Fruit fly (Drosophila melanogaster) whole organism, embryonic: ENCODE data around the gene VhaM9.7-b.

ENCODE experiments used
- BtbVII ChIP-seq: fragments of 200-800 bp; sonication (Bioruptor generic); optimal IDR thresholded peaks from 3 replicates; lab custom pipeline; 2017; ENCODE audit warnings: missing biosample characterization, mild to moderate bottlenecking, missing genetic modification characterization
- Bteb2 ChIP-seq: fragments of 200-800 bp; sonication (Bioruptor generic); optimal IDR thresholded peaks from 2 replicates; lab custom pipeline; 2016; ENCODE audit warnings: missing biosample characterization, missing genetic modification characterization
- CG10321 ChIP-seq: fragments of 200-800 bp; sonication (Bioruptor generic); IDR thresholded peaks from 2 replicates; pipeline ENCODE4 v1.3.6; 2022; ENCODE audit warnings: missing biosample characterization, missing genetic modification characterization
- CG11398 ChIP-seq: fragments of 200-800 bp; sonication (Bioruptor generic); optimal IDR thresholded peaks from 2 replicates; lab custom pipeline; 2016; ENCODE audit warnings: missing biosample characterization, missing genetic modification characterization
- CG13775 ChIP-seq: fragments of 200-800 bp; sonication (Bioruptor generic); optimal IDR thresholded peaks from 3 replicates; lab custom pipeline; 2017; ENCODE audit warnings: missing biosample characterization, mild to moderate bottlenecking, missing genetic modification characterization
- CG1647 ChIP-seq: fragments of 200-800 bp; sonication (Bioruptor generic); optimal IDR thresholded peaks from 3 replicates; lab custom pipeline; 2016; ENCODE audit warnings: missing biosample characterization, missing genetic modification characterization
- CG17328 ChIP-seq: fragments of 200-800 bp; sonication (Bioruptor generic); IDR thresholded peaks from 2 replicates; pipeline ENCODE4 v1.3.6; 2022; ENCODE audit warnings: missing biosample characterization, missing genetic modification characterization
- CG17385 ChIP-seq: fragments of 200-800 bp; sonication (Bioruptor generic); optimal IDR thresholded peaks from 3 replicates; lab custom pipeline; 2018; ENCODE audit warnings: missing biosample characterization, mild to moderate bottlenecking, missing genetic modification characterization
- CG2875 ChIP-seq: fragments of 200-800 bp; sonication (Bioruptor generic); optimal IDR thresholded peaks from 2 replicates; lab custom pipeline; 2017; ENCODE audit warnings: missing biosample characterization, mild to moderate bottlenecking, missing genetic modification characterization, missing genetic modification reagents
- CG2889 ChIP-seq: fragments of 200-800 bp; sonication (Bioruptor generic); IDR thresholded peaks from 3 replicates; pipeline ENCODE4 v1.3.6; 2022; ENCODE audit warnings: missing biosample characterization, missing genetic modification characterization
- CG3065 ChIP-seq: fragments of 200-800 bp; sonication (Bioruptor generic); optimal IDR thresholded peaks from 2 replicates; lab custom pipeline; 2016; ENCODE audit warnings: missing biosample characterization, missing genetic modification characterization
- CG31224 ChIP-seq: fragments of 200-800 bp; sonication (Bioruptor generic); IDR thresholded peaks from 2 replicates; pipeline ENCODE4 v1.3.6; 2022; ENCODE audit warnings: missing biosample characterization, missing genetic modification characterization
- CG32532 ChIP-seq: fragments of 200-800 bp; sonication (Bioruptor generic); IDR thresholded peaks from 2 replicates; pipeline ENCODE4 v1.3.6; 2022; ENCODE audit warnings: missing biosample characterization, missing genetic modification characterization
- CG3847 ChIP-seq: fragments of 200-800 bp; sonication (Bioruptor generic); IDR thresholded peaks from 2 replicates; pipeline ENCODE4 v1.3.6; 2022; ENCODE audit warnings: missing biosample characterization, missing genetic modification characterization
- CG5180 ChIP-seq: fragments of 200-800 bp; sonication (Bioruptor generic); optimal IDR thresholded peaks from 3 replicates; lab custom pipeline; 2017; ENCODE audit warnings: missing biosample characterization, missing genetic modification characterization, mild to moderate bottlenecking, moderate library complexity, missing genetic modification reagents
- CG6683 ChIP-seq: fragments of 200-800 bp; sonication (Bioruptor generic); optimal IDR thresholded peaks from 2 replicates; lab custom pipeline; 2017; ENCODE audit warnings: missing biosample characterization, mild to moderate bottlenecking, missing genetic modification characterization, missing genetic modification reagents
- CG7372 ChIP-seq: fragments of 200-800 bp; sonication (Bioruptor generic); IDR thresholded peaks from 2 replicates; pipeline ENCODE4 v1.3.6; 2022; ENCODE audit warnings: missing biosample characterization, missing genetic modification characterization
- CG8089 ChIP-seq: fragments of 200-800 bp; sonication (Bioruptor generic); optimal IDR thresholded peaks from 3 replicates; lab custom pipeline; 2016; ENCODE audit warnings: missing biosample characterization, missing genetic modification characterization
- CG8359 ChIP-seq: fragments of 200-800 bp; sonication (Bioruptor generic); optimal IDR thresholded peaks from 2 replicates; lab custom pipeline; 2017; ENCODE audit warnings: missing biosample characterization, mild to moderate bottlenecking, missing genetic modification characterization, borderline replicate concordance
- CG9932 ChIP-seq: fragments of 200-800 bp; sonication (Bioruptor generic); IDR thresholded peaks from 2 replicates; pipeline ENCODE4 v1.3.6; 2022; ENCODE audit warnings: missing biosample characterization, missing genetic modification characterization
- Chrac-16 ChIP-seq: fragments of 200-800 bp; sonication (Bioruptor generic); optimal IDR thresholded peaks from 3 replicates; lab custom pipeline; 2016; ENCODE audit warnings: missing biosample characterization, missing genetic modification characterization
- CrebB ChIP-seq: fragments of 200-800 bp; sonication (Bioruptor generic); optimal IDR thresholded peaks from 3 replicates; lab custom pipeline; 2018; ENCODE audit warnings: missing biosample characterization, mild to moderate bottlenecking, missing genetic modification characterization
- D19B ChIP-seq: fragments of 200-800 bp; sonication (Bioruptor generic); optimal IDR thresholded peaks from 2 replicates; lab custom pipeline; 2017; ENCODE audit warnings: missing biosample characterization, mild to moderate bottlenecking, missing genetic modification characterization
- E2f2 ChIP-seq: fragments of 200-800 bp; sonication (Bioruptor generic); IDR thresholded peaks from 2 replicates; pipeline ENCODE4 v1.3.6; 2022; ENCODE audit warnings: missing biosample characterization, missing genetic modification characterization
- Fer2 ChIP-seq: fragments of 200-800 bp; sonication (Bioruptor generic); optimal IDR thresholded peaks from 2 replicates; lab custom pipeline; 2018; ENCODE audit warnings: missing biosample characterization, mild to moderate bottlenecking, missing genetic modification characterization, moderate library complexity
- Gug ChIP-seq: fragments of 200-800 bp; sonication (Bioruptor generic); IDR thresholded peaks from 4 replicates; pipeline ENCODE4 v1.3.6; 2022; ENCODE audit warnings: missing biosample characterization, missing genetic modification characterization
- HHEX ChIP-seq: fragments of 200-800 bp; sonication (Bioruptor generic); optimal IDR thresholded peaks from 3 replicates; lab custom pipeline; 2017; ENCODE audit warnings: missing biosample characterization, mild to moderate bottlenecking, missing genetic modification characterization, missing genetic modification reagents
- Hr51 ChIP-seq, 2 experiments: fragments of 200-800 bp; sonication (Bioruptor generic); optimal IDR thresholded peaks; 2 replicates in 1 of 2; 3 replicates in 1 of 2; lab custom pipeline; 2016 to 2018; ENCODE audit warnings: missing biosample characterization in 2 of 2, missing genetic modification characterization in 2 of 2, mild to moderate bottlenecking in 1 of 2, moderate library complexity in 1 of 2
- Hsf ChIP-seq: fragments of 200-800 bp; sonication (Bioruptor generic); optimal IDR thresholded peaks from 3 replicates; lab custom pipeline; 2016; ENCODE audit warnings: missing biosample characterization, missing genetic modification characterization
- Spps ChIP-seq: fragments of 200-800 bp; sonication (Bioruptor generic); optimal IDR thresholded peaks from 2 replicates; lab custom pipeline; 2018; ENCODE audit warnings: missing biosample characterization, mild to moderate bottlenecking, missing genetic modification characterization
- Taf1 ChIP-seq: fragments of 200-800 bp; sonication (Bioruptor generic); IDR thresholded peaks from 2 replicates; pipeline ENCODE4 v1.3.6; 2022; ENCODE audit warnings: missing biosample characterization, missing genetic modification characterization
- ab ChIP-seq: fragments of 200-800 bp; sonication (Bioruptor generic); optimal IDR thresholded peaks from 2 replicates; lab custom pipeline; 2016; ENCODE audit warnings: missing biosample characterization, missing genetic modification characterization
- bcd ChIP-seq: fragments of 200-800 bp; sonication (Bioruptor generic); optimal IDR thresholded peaks from 2 replicates; lab custom pipeline; 2017; ENCODE audit warnings: missing biosample characterization, mild to moderate bottlenecking, missing genetic modification characterization
- chif ChIP-seq, 2 experiments: fragments of 200-800 bp; sonication (Bioruptor generic); optimal IDR thresholded peaks; 3 replicates each; lab custom pipeline; 2016; ENCODE audit warnings: missing biosample characterization in 2 of 2, missing genetic modification characterization in 2 of 2
- crc ChIP-seq: fragments of 200-800 bp; sonication (Bioruptor generic); optimal IDR thresholded peaks from 2 replicates; lab custom pipeline; 2016; ENCODE audit warnings: missing biosample characterization, missing genetic modification characterization
- disco-r ChIP-seq: fragments of 200-800 bp; sonication (Bioruptor generic); optimal IDR thresholded peaks from 2 replicates; lab custom pipeline; 2016; ENCODE audit warnings: missing biosample characterization, missing genetic modification characterization
- ems ChIP-seq: fragments of 200-800 bp; sonication (Bioruptor generic); optimal IDR thresholded peaks from 3 replicates; lab custom pipeline; 2016; ENCODE audit warnings: missing biosample characterization, missing genetic modification characterization
- eve ChIP-seq, 2 experiments: fragments of >200 bp; optimal IDR thresholded peaks; 2 replicates each; lab custom pipeline; 2017; ENCODE audit warnings: missing biosample characterization in 2 of 2, missing genetic modification characterization in 2 of 2
- fd96Cb ChIP-seq: fragments of 200-800 bp; sonication (Bioruptor generic); optimal IDR thresholded peaks from 2 replicates; lab custom pipeline; 2018; ENCODE audit warnings: missing biosample characterization, mild to moderate bottlenecking, missing genetic modification characterization, moderate library complexity
- grau ChIP-seq: fragments of 200-800 bp; optimal IDR thresholded peaks from 3 replicates; lab custom pipeline; 2019; ENCODE audit warnings: missing biosample characterization, mild to moderate bottlenecking, missing genetic modification characterization, moderate library complexity
- gt ChIP-seq: fragments of 200-800 bp; sonication (Bioruptor generic); IDR thresholded peaks from 2 replicates; pipeline ENCODE4 v1.3.6; 2022; ENCODE audit warnings: missing biosample characterization, missing genetic modification characterization
- klu ChIP-seq: fragments of 200-800 bp; sonication (Bioruptor generic); IDR thresholded peaks from 2 replicates; pipeline ENCODE4 v1.3.6; 2022; ENCODE audit warnings: missing biosample characterization, missing genetic modification characterization
- lab ChIP-seq: fragments of 200-800 bp; sonication (Bioruptor generic); optimal IDR thresholded peaks from 3 replicates; lab custom pipeline; 2017; ENCODE audit warnings: missing biosample characterization, missing genetic modification characterization, mild to moderate bottlenecking, moderate library complexity, missing genetic modification reagents
- nom ChIP-seq: fragments of 200-800 bp; sonication (Bioruptor generic); optimal IDR thresholded peaks from 2 replicates; lab custom pipeline; 2017; ENCODE audit warnings: missing biosample characterization, missing genetic modification characterization, mild to moderate bottlenecking, moderate library complexity, missing genetic modification reagents
- onecut ChIP-seq: fragments of 200-800 bp; sonication (Bioruptor generic); IDR thresholded peaks from 2 replicates; pipeline ENCODE4 v1.3.6; 2022; ENCODE audit warnings: missing biosample characterization, missing genetic modification characterization
- scrt ChIP-seq: fragments of 200-800 bp; sonication (Bioruptor generic); optimal IDR thresholded peaks from 2 replicates; lab custom pipeline; 2018; ENCODE audit warnings: missing biosample characterization, mild to moderate bottlenecking, missing genetic modification characterization, moderate library complexity
- stc ChIP-seq: fragments of 200-800 bp; sonication (Bioruptor generic); IDR thresholded peaks from 2 replicates; pipeline ENCODE4 v1.3.6; 2022; ENCODE audit warnings: missing biosample characterization, missing genetic modification characterization
- tin ChIP-seq: fragments of 200-800 bp; sonication (Bioruptor generic); optimal IDR thresholded peaks from 3 replicates; lab custom pipeline; 2016; ENCODE audit warnings: missing biosample characterization, missing genetic modification characterization
- tll ChIP-seq, 2 experiments: fragments of 200-800 bp in 1 of 2; fragments of >200 bp in 1 of 2; sonication (Bioruptor generic) in 1 of 2; optimal IDR thresholded peaks; 2 replicates each; lab custom pipeline; 2017 to 2019; ENCODE audit warnings: missing biosample characterization in 2 of 2, missing genetic modification characterization in 2 of 2, mild to moderate bottlenecking in 1 of 2, moderate library complexity in 1 of 2
- usp ChIP-seq: fragments of >200 bp; optimal IDR thresholded peaks from 2 replicates; lab custom pipeline; 2017; ENCODE audit warnings: missing biosample characterization, missing genetic modification characterization

VhaM9.7-b gene

DNA sequence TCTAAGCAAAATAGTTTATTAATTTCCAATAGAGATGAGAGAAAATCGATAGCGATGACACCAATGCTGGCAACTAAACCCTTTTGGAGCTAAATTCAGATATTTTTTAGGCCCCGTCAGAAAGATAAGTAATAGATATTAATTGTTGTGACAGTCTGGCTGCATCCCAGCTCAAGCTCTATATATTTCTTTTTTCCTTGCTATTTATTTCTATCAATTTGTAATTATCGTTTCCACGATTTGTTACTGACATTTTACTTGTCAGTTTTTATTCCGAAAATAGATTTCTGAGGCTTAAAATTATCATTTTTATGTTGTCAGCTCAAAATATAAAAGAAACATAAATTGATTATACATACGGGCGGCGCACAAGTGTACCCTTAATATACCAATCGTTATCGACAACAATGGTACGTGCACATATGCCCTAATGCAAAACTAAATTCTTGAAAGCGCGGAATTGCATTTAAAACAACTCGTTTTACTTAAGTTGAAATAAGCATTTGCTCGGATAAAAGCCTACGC is 29.2 kb downstream of the VhaM9.7-b start, which contains the start of the genes CRIF and SMC5 (continued):
- TF ChIP-seq scrt (no peak), tll (GFP tag; optimal IDR thresholded peaks at IDR 0.05; lab: Kevin White, UChicago) (peak in 1 of 2 experiments; percentile 59), HHEX (no peak), eve (GFP tag; optimal IDR thresholded peaks at IDR 0.05; lab: Kevin White, UChicago) (peak in 1 of 2 experiments; percentile 90), CG6683 (GFP tag; lab: Kevin White, UChicago) (no peak), Hr51 (GFP tag; optimal IDR thresholded peaks at IDR 0.05; lab: Kevin White, UChicago) (peak in 1 of 2 experiments; percentile 61), CG2889 (GFP tag; lab: Robert Waterston, UW) (0 out of 3 replicates have a peak, but pooled peaks have one; percentile 43), CG3847 (GFP tag; lab: Robert Waterston, UW) (peak; percentile 63), CG9932 (peak; percentile 82), BtbVII (no peak), nom (GFP tag; lab: Kevin White, UChicago) (no peak), Taf1 (no peak), CG11398 (GFP tag; lab: Kevin White, UChicago) (no peak), klu (GFP tag; lab: Robert Waterston, UW) (no peak; the same call in 1 of the 2 replicates), CG2875 (GFP tag; lab: Kevin White, UChicago) (no peak), gt (GFP tag; lab: Robert Waterston, UW) (no peak), disco-r (GFP tag; lab: Kevin White, UChicago) (peak; percentile 17), CG17328 (GFP tag; lab: Robert Waterston, UW) (peak; percentile 37; the same call in 1 of the 2 replicates), CrebB (tag; lab: Kevin White, UChicago) (no peak), grau (peak; percentile 78), CG31224 (GFP tag; lab: Robert Waterston, UW) (no peak), Hsf (GFP tag; lab: Kevin White, UChicago) (peak; percentile 80), CG3065 (GFP tag; lab: Kevin White, UChicago) (peak; percentile 9), tin (GFP tag; lab: Kevin White, UChicago) (peak; percentile 56), crc (GFP tag; lab: Kevin White, UChicago) (no peak), bcd (GFP tag; lab: Kevin White, UChicago) (no peak), CG8089 (GFP tag; lab: Kevin White, UChicago) (no peak), Gug (GFP tag; lab: Robert Waterston, UW) (no peak), Bteb2 (GFP tag; lab: Kevin White, UChicago) (peak; percentile 73), ab (no peak), CG13775 (GFP tag; lab: Kevin White, UChicago) (peak; percentile 85), ems (GFP tag; lab: Kevin White, UChicago) (peak; percentile 30), stc (peak; percentile 26; the same call in 1 of the 2 replicates), onecut (GFP tag; lab: Robert Waterston, UW) (no peak; the same call in none of the 2 replicates), chif (GFP tag; optimal IDR thresholded peaks at IDR 0.05; lab: Kevin White, UChicago) (peak; percentile 51 to 70), Fer2 (tag; lab: Kevin White, UChicago) (peak; percentile 52), usp (GFP tag; lab: Kevin White, UChicago) (no peak), CG10321 (GFP tag; lab: Robert Waterston, UW) (no peak), CG17385 (GFP tag; lab: Kevin White, UChicago) (no peak), Chrac-16 (GFP tag; lab: Kevin White, UChicago) (peak; percentile 68), CG32532 (GFP tag; lab: Robert Waterston, UW) (no peak), D19B (peak; percentile 31), CG1647 (GFP tag; lab: Kevin White, UChicago) (peak; percentile 56), E2f2 (GFP tag; lab: Robert Waterston, UW) (peak; percentile 61), lab (GFP tag; lab: Kevin White, UChicago) (no peak), CG8359 (GFP tag; lab: Kevin White, UChicago) (no peak), CG7372 (GFP tag; lab: Robert Waterston, UW) (peak; percentile 15; the same call in 1 of the 2 replicates), CG5180 (GFP tag; lab: Kevin White, UChicago) (no peak), fd96Cb (tag; lab: Kevin White, UChicago) (peak; percentile 51), Spps (tag; lab: Kevin White, UChicago) (peak; percentile 15)
